Worm (Caenorhabditis elegans): ENCODE measurements around the gene nspc-12.

Gene nspc-12

DNA sequence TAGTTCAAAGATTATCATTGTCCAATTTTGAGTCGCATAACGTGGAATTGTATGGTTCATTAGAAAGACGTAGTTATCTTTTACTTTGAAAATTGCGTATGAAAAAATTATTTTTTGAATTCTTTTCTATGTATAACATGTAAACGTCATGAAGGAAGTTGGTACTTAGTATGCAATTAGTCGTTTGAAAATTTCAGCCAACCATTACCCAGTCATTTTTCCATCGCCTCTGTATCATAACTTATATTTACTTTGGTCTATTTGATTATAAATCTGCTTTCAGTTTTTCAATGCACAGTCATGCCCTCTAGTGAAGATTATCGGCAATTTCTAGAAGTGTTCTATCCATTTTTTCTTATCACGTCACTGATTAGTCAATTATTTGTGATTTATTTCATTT is 30.1 kb downstream of the nspc-12 start, which contains the start of gene srd-41:
Gene srd-41 (plus strand): TSS at position 301 of the 400 bp plus-strand sequence.
- no peak for TF ChIP-seq nhr-237 (tag; optimal IDR thresholded peaks at IDR 0.05)
- TF ChIP-seq mml-1 (tag; optimal IDR thresholded peaks at IDR 0.05), result no peak
- no peak for TF ChIP-seq nfya-1 (tag; optimal IDR thresholded peaks at IDR 0.05; ENCODE audit: insufficient read depth)
- TF ChIP-seq egl-27 (tag; optimal IDR thresholded peaks at IDR 0.05), result no peak
- TF ChIP-seq jun-1 (tag; optimal IDR thresholded peaks at IDR 0.05), result no peak
- no peak for TF ChIP-seq ceh-28 (tag; optimal IDR thresholded peaks at IDR 0.05)
- no peak for TF ChIP-seq mdl-1 (tag; optimal IDR thresholded peaks at IDR 0.05)
- no peak for TF ChIP-seq sea-2 (GFP tag; optimal IDR thresholded peaks at IDR 0.05)
- TF ChIP-seq lin-39 (tag; optimal IDR thresholded peaks at IDR 0.05), result no peak
- no peak for TF ChIP-seq ceh-9 (tag; optimal IDR thresholded peaks at IDR 0.05)
- TF ChIP-seq snpc-4 (tag; optimal IDR thresholded peaks at IDR 0.05), result no peak
- no peak for TF ChIP-seq fkh-10 (GFP tag; optimal IDR thresholded peaks at IDR 0.05)
- TF ChIP-seq ama-1 (optimal IDR thresholded peaks at IDR 0.05), result no peak
- TF ChIP-seq nhr-43 (tag; optimal IDR thresholded peaks at IDR 0.05; ENCODE audit: poor library complexity, severe bottlenecking), result no peak

DNA sequence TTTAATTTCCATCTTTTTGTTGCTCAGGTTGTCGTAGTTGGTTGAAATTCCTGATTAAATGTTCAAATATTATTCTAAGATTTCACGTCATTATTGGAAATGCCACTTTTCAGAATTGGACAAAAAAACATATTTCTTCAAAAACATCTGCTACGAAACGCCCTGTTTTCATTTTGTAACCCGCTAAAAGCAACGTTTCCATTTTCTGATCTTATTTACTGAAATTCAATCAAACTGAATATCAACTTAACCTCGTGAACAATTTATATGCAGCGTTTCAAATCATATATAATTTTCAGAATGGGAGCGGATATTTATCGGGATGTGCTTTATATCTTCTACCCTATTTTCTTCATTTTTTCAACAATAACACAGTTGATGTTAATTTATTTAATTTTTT is 33.0 kb downstream of the nspc-12 start, which contains the start of gene srd-40:
Gene srd-40 (plus strand): TSS at position 301 of the 400 bp plus-strand sequence.
- TF ChIP-seq fkh-2 (tag; optimal IDR thresholded peaks at IDR 0.05) (no peak), unc-62 (GFP tag; optimal IDR thresholded peaks at IDR 0.05) (no peak), fos-1 (tag; optimal IDR thresholded peaks at IDR 0.05) (no peak), ztf-4 (tag; optimal IDR thresholded peaks at IDR 0.05) (no peak), lin-39 (tag; optimal IDR thresholded peaks at IDR 0.05) (no peak), egl-27 (tag; optimal IDR thresholded peaks at IDR 0.05) (no peak), nhr-28 (tag; optimal IDR thresholded peaks at IDR 0.05) (no peak), daf-12 (tag; optimal IDR thresholded peaks at IDR 0.05) (no peak), lsy-12 (tag; optimal IDR thresholded peaks at IDR 0.05) (no peak), hmg-11 (tag; optimal IDR thresholded peaks at IDR 0.05) (no peak), skn-1 (tag; optimal IDR thresholded peaks at IDR 0.05) (no peak), ceh-9 (tag; optimal IDR thresholded peaks at IDR 0.05) (no peak)

DNA sequence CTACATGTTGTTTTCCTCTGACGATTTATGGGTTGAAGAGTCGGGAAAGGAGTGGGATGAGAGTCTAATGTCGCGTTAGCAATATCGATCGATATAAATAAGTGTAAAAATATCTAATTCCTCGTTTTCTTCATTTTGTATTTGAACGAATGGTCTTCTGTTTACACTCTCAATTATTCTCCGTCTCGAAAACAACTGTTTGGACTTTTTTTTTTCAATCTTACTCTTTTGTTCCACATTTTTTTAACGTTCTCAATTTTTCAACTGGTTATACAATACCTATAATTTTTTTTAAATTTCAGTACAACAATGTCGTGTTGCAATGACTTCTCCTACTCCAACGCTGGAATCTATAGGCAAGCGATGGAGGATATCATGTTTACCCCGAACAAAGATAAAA is 35.1 kb downstream of the nspc-12 start, which contains the start of gene F17A2.13:
Gene F17A2.13 (plus strand): TSS at position 301 of the 400 bp plus-strand sequence.
- no peak for TF ChIP-seq ama-1 (optimal IDR thresholded peaks at IDR 0.05)
- TF ChIP-seq nfya-1 (tag; optimal IDR thresholded peaks at IDR 0.05; ENCODE audit: insufficient read depth), result no peak
- TF ChIP-seq ztf-4 (tag; optimal IDR thresholded peaks at IDR 0.05), result no peak
- no peak for TF ChIP-seq lin-39 (tag; optimal IDR thresholded peaks at IDR 0.05)
- TF ChIP-seq ceh-82 (tag; optimal IDR thresholded peaks at IDR 0.05), result no peak
- no peak for TF ChIP-seq eor-1 (tag; optimal IDR thresholded peaks at IDR 0.05)
- TF ChIP-seq fkh-10 (GFP tag; optimal IDR thresholded peaks at IDR 0.05), result no peak
- no peak for TF ChIP-seq ztf-11 (tag; optimal IDR thresholded peaks at IDR 0.05)
- TF ChIP-seq elt-2 (tag; optimal IDR thresholded peaks at IDR 0.05), result no peak
- no peak for TF ChIP-seq nhr-77 (tag; optimal IDR thresholded peaks at IDR 0.05)
- no peak for TF ChIP-seq elt-1 (tag; optimal IDR thresholded peaks at IDR 0.05)

DNA sequence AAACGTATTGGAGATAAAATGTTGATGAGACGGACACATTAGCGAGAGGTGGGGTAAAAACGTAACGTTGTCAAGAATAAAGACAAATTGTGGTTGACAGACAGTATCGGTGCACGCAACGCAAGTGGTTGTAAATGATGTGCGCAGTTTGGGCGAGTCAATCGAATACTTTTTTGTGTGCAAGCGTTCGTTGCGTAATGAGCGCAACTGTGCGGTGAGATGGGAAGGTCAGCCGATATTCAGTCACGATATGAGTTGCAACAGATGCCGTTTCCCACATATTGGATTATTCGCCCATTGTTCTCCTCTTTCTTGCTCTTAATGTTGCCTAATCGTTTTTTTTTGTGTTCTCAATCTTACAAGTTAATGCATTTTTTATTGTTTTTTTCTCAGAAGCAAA is 35.7 kb downstream of the nspc-12 start, which contains the start of gene ceh-40:
Gene ceh-40 (minus strand): TSS at position 41 of the 400 bp plus-strand sequence.
- TF ChIP-seq ceh-16 (tag; optimal IDR thresholded peaks at IDR 0.05), result no peak
- TF ChIP-seq eor-1 (tag; optimal IDR thresholded peaks at IDR 0.05), result no peak
- TF ChIP-seq unc-62 (GFP tag; optimal IDR thresholded peaks at IDR 0.05), result no peak
- TF ChIP-seq nhr-12 (tag; optimal IDR thresholded peaks at IDR 0.05), result no peak
- TF ChIP-seq daf-12 (tag; optimal IDR thresholded peaks at IDR 0.05), result no peak
- no peak for TF ChIP-seq snpc-4 (tag; optimal IDR thresholded peaks at IDR 0.05)
- no peak for TF ChIP-seq jun-1 (tag; optimal IDR thresholded peaks at IDR 0.05)
- no peak for TF ChIP-seq nhr-76 (tag; optimal IDR thresholded peaks at IDR 0.05)
- TF ChIP-seq ztf-4 (tag; optimal IDR thresholded peaks at IDR 0.05), result no peak
- TF ChIP-seq sea-2 (GFP tag; optimal IDR thresholded peaks at IDR 0.05), result no peak
- TF ChIP-seq mml-1 (tag; optimal IDR thresholded peaks at IDR 0.05), result no peak
- no peak for TF ChIP-seq ceh-82 (tag; optimal IDR thresholded peaks at IDR 0.05)
- TF ChIP-seq skn-1 (tag; optimal IDR thresholded peaks at IDR 0.05), result no peak
- no peak for TF ChIP-seq egl-27 (tag; optimal IDR thresholded peaks at IDR 0.05)
- TF ChIP-seq egl-5 (tag; optimal IDR thresholded peaks at IDR 0.05), result no peak
- TF ChIP-seq ZK546.5 (tag; optimal IDR thresholded peaks at IDR 0.05), result no peak
- TF ChIP-seq ztf-11 (tag; optimal IDR thresholded peaks at IDR 0.05), result no peak
- TF ChIP-seq tbx-2 (tag; optimal IDR thresholded peaks at IDR 0.05), result no peak
- no peak for TF ChIP-seq hmg-11 (tag; optimal IDR thresholded peaks at IDR 0.05)
- no peak for TF ChIP-seq ceh-28 (tag; optimal IDR thresholded peaks at IDR 0.05)
